Fruit fly (Drosophila melanogaster) whole organism, wandering third instar larva: ENCODE results near the gene CG13653.

ENCODE experiments used
- CG9705 ChIP-seq: fragments of 200-800 bp; sonication (Bioruptor generic); optimal IDR thresholded peaks from 2 replicates; lab custom pipeline; 2018; ENCODE audit warnings: missing biosample characterization, mild to moderate bottlenecking, missing genetic modification characterization
- Hr78 ChIP-seq: fragments of >200 bp; optimal IDR thresholded peaks from 2 replicates; lab custom pipeline; 2017; ENCODE audit warnings: missing biosample characterization, missing genetic modification characterization
- pan ChIP-seq: fragments of >200 bp; optimal IDR thresholded peaks from 2 replicates; lab custom pipeline; 2017

dm6 chr3R:25207405-25208003 is 12.2 kb downstream of the CG13653 start:
- TF ChIP-seq CG9705: no peak
- TF ChIP-seq Hr78 (GFP tag; lab: Kevin White, UChicago): no peak
- no peak for TF ChIP-seq pan (lab: Kevin White, UChicago)
